Fruit fly (Drosophila melanogaster) whole organism, embryonic: Measurements from ENCODE around the gene Cp36.

Source experiments
- Abd-B ChIP-seq: fragments of 200-800 bp; sonication (Bioruptor generic); optimal IDR thresholded peaks from 2 replicates; lab custom pipeline; 2018; ENCODE audit warnings: missing biosample characterization, mild to moderate bottlenecking, missing genetic modification characterization, moderate library complexity
- Blimp-1 ChIP-seq: fragments of 200-800 bp; sonication (Bioruptor generic); optimal IDR thresholded peaks from 3 replicates; lab custom pipeline; 2018; ENCODE audit warnings: missing biosample characterization, missing genetic modification characterization, mild to moderate bottlenecking, moderate library complexity, missing genetic modification reagents
- C15 ChIP-seq: fragments of 200-800 bp; sonication (Bioruptor generic); IDR thresholded peaks from 3 replicates; pipeline ENCODE4 v1.3.6; 2022; ENCODE audit warnings: missing biosample characterization, missing genetic modification characterization
- CG11696 ChIP-seq: fragments of 200-800 bp; sonication (Bioruptor generic); IDR thresholded peaks from 2 replicates; pipeline ENCODE4 v1.3.6; 2022; ENCODE audit warnings: missing biosample characterization, missing genetic modification characterization
- CG12104 ChIP-seq: fragments of 200-800 bp; sonication (Bioruptor generic); optimal IDR thresholded peaks from 3 replicates; lab custom pipeline; 2016; ENCODE audit warnings: missing biosample characterization, missing genetic modification characterization
- CG12744 ChIP-seq: fragments of 200-800 bp; sonication (Bioruptor generic); optimal IDR thresholded peaks from 2 replicates; lab custom pipeline; 2016; ENCODE audit warnings: missing biosample characterization, missing genetic modification characterization
- CG13624 ChIP-seq: fragments of 200-800 bp; sonication (Bioruptor generic); optimal IDR thresholded peaks from 2 replicates; lab custom pipeline; 2016; ENCODE audit warnings: missing biosample characterization, missing genetic modification characterization
- CG14014 ChIP-seq: fragments of 200-800 bp; sonication (Bioruptor generic); IDR thresholded peaks from 2 replicates; pipeline ENCODE4 v1.3.6; 2022; ENCODE audit warnings: missing biosample characterization, missing genetic modification characterization
- CG14441 ChIP-seq: fragments of 200-800 bp; sonication (Bioruptor generic); IDR thresholded peaks from 2 replicates; pipeline ENCODE4 v1.3.6; 2022; ENCODE audit warnings: missing biosample characterization, missing genetic modification characterization
- CG1602 ChIP-seq: fragments of 200-800 bp; sonication (Bioruptor generic); optimal IDR thresholded peaks from 3 replicates; lab custom pipeline; 2016; ENCODE audit warnings: missing biosample characterization, missing genetic modification characterization
- CG1603 ChIP-seq: fragments of 200-800 bp; sonication (Bioruptor generic); optimal IDR thresholded peaks from 2 replicates; lab custom pipeline; 2019; ENCODE audit warnings: missing biosample characterization, mild to moderate bottlenecking, missing genetic modification characterization, moderate library complexity
- CG2712 ChIP-seq: fragments of 200-800 bp; optimal IDR thresholded peaks from 3 replicates; lab custom pipeline; 2019; ENCODE audit warnings: missing biosample characterization, mild to moderate bottlenecking, missing genetic modification characterization, moderate library complexity
- CG32767 ChIP-seq: fragments of 200-800 bp; sonication (Bioruptor generic); IDR thresholded peaks from 2 replicates; pipeline ENCODE4 v1.3.6; 2022; ENCODE audit warnings: missing biosample characterization, missing genetic modification characterization
- CG34376 ChIP-seq: fragments of 200-800 bp; sonication (Bioruptor generic); optimal IDR thresholded peaks from 2 replicates; lab custom pipeline; 2018; ENCODE audit warnings: missing biosample characterization, mild to moderate bottlenecking, missing genetic modification characterization
- CG3847 ChIP-seq: fragments of 200-800 bp; sonication (Bioruptor generic); IDR thresholded peaks from 2 replicates; pipeline ENCODE4 v1.3.6; 2022; ENCODE audit warnings: missing biosample characterization, missing genetic modification characterization
- CG4360 ChIP-seq: fragments of 200-800 bp; sonication (Bioruptor generic); IDR thresholded peaks from 2 replicates; pipeline ENCODE4 v1.3.6; 2022; ENCODE audit warnings: missing biosample characterization, missing genetic modification characterization
- CG4730 ChIP-seq: fragments of 200-800 bp; sonication (Bioruptor generic); IDR thresholded peaks from 2 replicates; pipeline ENCODE4 v1.3.6; 2022; ENCODE audit warnings: missing biosample characterization, missing genetic modification characterization
- CG6689 ChIP-seq: fragments of 200-800 bp; sonication (Bioruptor generic); IDR thresholded peaks from 2 replicates; pipeline ENCODE4 v1.3.6; 2022; ENCODE audit warnings: missing biosample characterization, missing genetic modification characterization
- CG6813 ChIP-seq: fragments of 200-800 bp; sonication (Bioruptor generic); optimal IDR thresholded peaks from 2 replicates; lab custom pipeline; 2017; ENCODE audit warnings: missing biosample characterization, missing genetic modification characterization, mild to moderate bottlenecking, moderate library complexity, missing genetic modification reagents
- CG7357 ChIP-seq: fragments of 200-800 bp; sonication (Bioruptor generic); IDR thresholded peaks from 3 replicates; pipeline ENCODE4 v1.3.6; 2022; ENCODE audit warnings: missing biosample characterization, missing genetic modification characterization
- CG7839 ChIP-seq: fragments of 200-800 bp; sonication (Bioruptor generic); optimal IDR thresholded peaks from 3 replicates; lab custom pipeline; 2018; ENCODE audit warnings: missing biosample characterization, mild to moderate bottlenecking, missing genetic modification characterization, moderate library complexity
- CkIIα-i1 ChIP-seq: fragments of 200-800 bp; sonication (Bioruptor generic); IDR thresholded peaks from 2 replicates; pipeline ENCODE4 v1.3.6; 2022; ENCODE audit warnings: missing biosample characterization, missing genetic modification characterization
- Deaf1 ChIP-seq: fragments of 200-800 bp; optimal IDR thresholded peaks from 3 replicates; lab custom pipeline; 2019; ENCODE audit warnings: missing biosample characterization, mild to moderate bottlenecking, missing genetic modification characterization, moderate library complexity
- Dfd ChIP-seq, 2 experiments: fragments of >200 bp; optimal IDR thresholded peaks; 2 replicates each; lab custom pipeline; 2017; ENCODE audit warnings: missing biosample characterization in 2 of 2, missing genetic modification characterization in 2 of 2
- Fer3 ChIP-seq: fragments of 200-800 bp; sonication (Bioruptor generic); optimal IDR thresholded peaks from 2 replicates; lab custom pipeline; 2018; ENCODE audit warnings: missing biosample characterization, mild to moderate bottlenecking, missing genetic modification characterization, moderate library complexity
- Hmr ChIP-seq: fragments of 200-800 bp; sonication (Bioruptor generic); optimal IDR thresholded peaks from 3 replicates; lab custom pipeline; 2017; ENCODE audit warnings: mild to moderate bottlenecking, missing biosample characterization, missing genetic modification reagents, missing genetic modification characterization
- Mrtf ChIP-seq: fragments of 200-800 bp; sonication (Bioruptor generic); IDR thresholded peaks from 3 replicates; pipeline ENCODE4 v1.3.6; 2022; ENCODE audit warnings: missing biosample characterization, missing genetic modification characterization
- Myb ChIP-seq: fragments of 200-800 bp; sonication (Bioruptor generic); optimal IDR thresholded peaks from 2 replicates; lab custom pipeline; 2016; ENCODE audit warnings: missing biosample characterization, missing genetic modification characterization
- NC2β ChIP-seq: fragments of 200-800 bp; sonication (Bioruptor generic); optimal IDR thresholded peaks from 2 replicates; lab custom pipeline; 2016; ENCODE audit warnings: missing biosample characterization, missing genetic modification characterization
- Opbp ChIP-seq: fragments of 200-800 bp; sonication (Bioruptor generic); IDR thresholded peaks from 3 replicates; pipeline ENCODE4 v1.3.6; 2022; ENCODE audit warnings: missing biosample characterization, missing genetic modification characterization; ENCODE audit not compliant: partially characterized antibody
- PHDP ChIP-seq: fragments of 200-800 bp; sonication (Bioruptor generic); optimal IDR thresholded peaks from 3 replicates; lab custom pipeline; 2018; ENCODE audit warnings: missing biosample characterization, mild to moderate bottlenecking, missing genetic modification characterization, moderate library complexity
- Sox100B ChIP-seq: fragments of 200-800 bp; sonication (Bioruptor generic); optimal IDR thresholded peaks from 3 replicates; lab custom pipeline; 2018; ENCODE audit warnings: missing biosample characterization, mild to moderate bottlenecking, missing genetic modification characterization
- Vsx1 ChIP-seq: fragments of 200-800 bp; sonication (Bioruptor generic); optimal IDR thresholded peaks from 2 replicates; lab custom pipeline; 2017; ENCODE audit warnings: missing biosample characterization, mild to moderate bottlenecking, missing genetic modification characterization, missing genetic modification reagents
- bcd ChIP-seq: fragments of 200-800 bp; sonication (Bioruptor generic); optimal IDR thresholded peaks from 2 replicates; lab custom pipeline; 2017; ENCODE audit warnings: missing biosample characterization, mild to moderate bottlenecking, missing genetic modification characterization
- danr ChIP-seq: fragments of 200-800 bp; sonication (Bioruptor generic); IDR thresholded peaks from 2 replicates; pipeline ENCODE4 v1.3.6; 2022; ENCODE audit warnings: missing biosample characterization, missing genetic modification characterization
- dati ChIP-seq: fragments of 200-800 bp; sonication (Bioruptor generic); IDR thresholded peaks from 2 replicates; pipeline ENCODE4 v1.3.6; 2022; ENCODE audit warnings: missing biosample characterization, missing genetic modification characterization
- dysf ChIP-seq: fragments of 200-800 bp; sonication (Bioruptor generic); IDR thresholded peaks from 3 replicates; pipeline ENCODE4 v1.3.6; 2022; ENCODE audit warnings: missing biosample characterization, missing genetic modification characterization
- esg ChIP-seq: fragments of 200-800 bp; sonication (Bioruptor generic); conservative IDR thresholded peaks from 2 replicates; pipeline ENCODE4 v1.3.6; 2022; ENCODE audit warnings: missing biosample characterization, missing genetic modification characterization
- gce ChIP-seq: fragments of 200-800 bp; sonication (Bioruptor generic); IDR thresholded peaks from 3 replicates; pipeline ENCODE4 v1.3.6; 2022; ENCODE audit warnings: missing biosample characterization, missing genetic modification characterization
- her ChIP-seq: fragments of 200-800 bp; sonication (Bioruptor generic); optimal IDR thresholded peaks from 2 replicates; lab custom pipeline; 2016; ENCODE audit warnings: missing biosample characterization, missing genetic modification characterization
- jumu ChIP-seq: fragments of 200-800 bp; sonication (Bioruptor generic); optimal IDR thresholded peaks from 3 replicates; lab custom pipeline; 2016; ENCODE audit warnings: missing biosample characterization, missing genetic modification characterization
- klu ChIP-seq: fragments of 200-800 bp; sonication (Bioruptor generic); IDR thresholded peaks from 2 replicates; pipeline ENCODE4 v1.3.6; 2022; ENCODE audit warnings: missing biosample characterization, missing genetic modification characterization
- mam ChIP-seq: fragments of 200-800 bp; sonication (Bioruptor generic); optimal IDR thresholded peaks from 3 replicates; lab custom pipeline; 2016; ENCODE audit warnings: missing biosample characterization, missing genetic modification characterization
- prd ChIP-seq, 3 experiments: fragments of >200 bp in 2 of 3; fragments of 200-800 bp in 1 of 3; sonication (Bioruptor generic) in 1 of 3; optimal IDR thresholded peaks in 2 of 3; IDR thresholded peaks in 1 of 3; 2 replicates in 2 of 3; 3 replicates in 1 of 3; pipeline versions ENCODE4 v1.3.6 to Lab custom; 2017 to 2022; ENCODE audit warnings: missing biosample characterization in 1 of 3, missing genetic modification characterization in 1 of 3
- row ChIP-seq: fragments of 200-800 bp; sonication (Bioruptor generic); IDR thresholded peaks from 3 replicates; pipeline ENCODE4 v1.3.6; 2022; ENCODE audit warnings: missing biosample characterization, missing genetic modification characterization
- sug ChIP-seq: fragments of 200-800 bp; optimal IDR thresholded peaks from 2 replicates; lab custom pipeline; 2019; ENCODE audit warnings: missing biosample characterization, mild to moderate bottlenecking, missing genetic modification characterization, moderate library complexity
- tgo ChIP-seq: fragments of 200-800 bp; sonication (Bioruptor generic); IDR thresholded peaks from 3 replicates; pipeline ENCODE4 v1.3.6; 2022; ENCODE audit warnings: missing biosample characterization, missing genetic modification characterization
- tll ChIP-seq, 2 experiments: fragments of 200-800 bp in 1 of 2; fragments of >200 bp in 1 of 2; sonication (Bioruptor generic) in 1 of 2; optimal IDR thresholded peaks; 2 replicates each; lab custom pipeline; 2017 to 2019; ENCODE audit warnings: missing biosample characterization in 2 of 2, missing genetic modification characterization in 2 of 2, mild to moderate bottlenecking in 1 of 2, moderate library complexity in 1 of 2
- vvl ChIP-seq: fragments of 200-800 bp; sonication (Bioruptor generic); IDR thresholded peaks from 2 replicates; pipeline ENCODE4 v1.3.6; 2022; ENCODE audit warnings: missing biosample characterization, missing genetic modification characterization
- wor ChIP-seq: fragments of 200-800 bp; sonication (Bioruptor generic); IDR thresholded peaks from 2 replicates; pipeline ENCODE4 v1.3.6; 2022; ENCODE audit warnings: missing biosample characterization, missing genetic modification characterization

The Cp36 gene

DNA sequence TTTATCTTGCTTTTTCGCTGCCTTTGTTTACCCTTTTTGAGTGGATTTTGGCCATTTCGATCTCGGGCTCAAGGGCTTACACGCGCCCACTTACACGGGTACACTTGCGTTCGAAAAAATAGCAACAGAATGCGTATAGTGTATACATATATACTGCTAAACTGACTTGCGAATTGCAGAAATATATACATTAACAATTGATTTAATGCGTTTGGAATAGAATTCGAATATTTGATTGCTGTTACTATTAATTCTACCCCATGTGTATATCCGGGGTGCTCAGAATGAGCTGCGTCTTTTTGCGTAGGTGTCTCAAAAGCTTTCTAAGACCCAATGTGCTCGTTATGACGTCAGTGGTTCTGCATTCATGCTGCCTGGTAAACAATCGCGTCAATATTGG, 14.4 kb downstream of the Cp36 start (continued):
- TF ChIP-seq CG2712 (tag; lab: Kevin White, UChicago) (peak; percentile 10), CG12744 (GFP tag; lab: Kevin White, UChicago) (no peak), CG32767 (GFP tag; lab: Robert Waterston, UW) (peak; percentile 39; the same call in 1 of the 2 replicates), CG13624 (GFP tag; lab: Kevin White, UChicago) (peak; percentile 70), Mrtf (GFP tag; lab: Robert Waterston, UW) (0 out of 3 replicates have a peak, but pooled peaks have one; percentile 43), her (GFP tag; lab: Kevin White, UChicago) (peak; percentile 41), Abd-B (peak; percentile 38), PHDP (tag; lab: Kevin White, UChicago) (peak; percentile 53), Fer3 (tag; lab: Kevin White, UChicago) (peak; percentile 43), klu (GFP tag; lab: Robert Waterston, UW) (no peak), CG6689 (peak; percentile 57), CkIIα-i1 (GFP tag; lab: Robert Waterston, UW) (0 out of 2 replicates have a peak, but pooled peaks have one; percentile 5), CG11696 (peak; percentile 75), NC2β (GFP tag; lab: Kevin White, UChicago) (no peak), Dfd (GFP tag; optimal IDR thresholded peaks at IDR 0.05; lab: Kevin White, UChicago) (no peak), danr (GFP tag; lab: Robert Waterston, UW) (peak; percentile 27; the same call in 1 of the 2 replicates), CG1603 (tag; lab: Kevin White, UChicago) (peak; percentile 59), CG34376 (no peak), tll (GFP tag; optimal IDR thresholded peaks at IDR 0.05; lab: Kevin White, UChicago) (no peak), CG4730 (0 out of 2 replicates have a peak, but pooled peaks have one; percentile 32), CG14014 (GFP tag; lab: Robert Waterston, UW) (peak; percentile 47; the same call in 1 of the 2 replicates), CG4360 (GFP tag; lab: Robert Waterston, UW) (no peak), CG3847 (GFP tag; lab: Robert Waterston, UW) (peak; percentile 34; the same call in 1 of the 2 replicates), wor (no peak), row (GFP tag; lab: Robert Waterston, UW) (peak; percentile 53; the same call in 2 of the 3 replicates), C15 (GFP tag; lab: Robert Waterston, UW) (0 out of 3 replicates have a peak, but pooled peaks have one; percentile 20), dati (GFP tag; lab: Robert Waterston, UW) (no peak), jumu (no peak), Sox100B (no peak), CG7357 (0 out of 3 replicates have a peak, but pooled peaks have one; percentile 38), gce (GFP tag; lab: Robert Waterston, UW) (peak; percentile 22; the same call in 1 of the 3 replicates), Hmr (peak; percentile 57), CG6813 (GFP tag; lab: Kevin White, UChicago) (no peak), bcd (GFP tag; lab: Kevin White, UChicago) (peak; percentile 14), CG1602 (GFP tag; lab: Kevin White, UChicago) (no peak), esg (GFP tag; lab: Robert Waterston, UW) (0 out of 2 replicates have a peak, but pooled peaks have one; percentile 23), vvl (GFP tag; lab: Robert Waterston, UW) (peak; percentile 39; the same call in 1 of the 2 replicates), CG7839 (tag; lab: Kevin White, UChicago) (peak; percentile 68), Opbp (GFP tag; lab: Robert Waterston, UW) (no peak), tgo (GFP tag; lab: Robert Waterston, UW) (peak; percentile 48; the same call in 2 of the 3 replicates), prd (optimal IDR thresholded peaks at IDR 0.05; lab: Kevin White, UChicago) (no peak), prd (GFP tag; IDR thresholded peaks at IDR 0.05; lab: Robert Waterston, UW) (peak; percentile 48; the same call in 1 of the 3 replicates), Blimp-1 (GFP tag; lab: Kevin White, UChicago) (peak; percentile 2), mam (GFP tag; lab: Kevin White, UChicago) (peak; percentile 39), dysf (peak; percentile 81), CG12104 (GFP tag; lab: Kevin White, UChicago) (no peak), Deaf1 (tag; lab: Kevin White, UChicago) (no peak), Myb (GFP tag; lab: Kevin White, UChicago) (peak; percentile 7), CG14441 (GFP tag; lab: Robert Waterston, UW) (peak; percentile 66), Vsx1 (GFP tag; lab: Kevin White, UChicago) (peak; percentile 18), sug (peak; percentile 5)
